Fruit fly (Drosophila melanogaster) whole organism, embryonic: Measurements from ENCODE around the gene Blos4.

ENCODE experiments used
- BtbVII ChIP-seq: fragments of 200-800 bp; sonication (Bioruptor generic); optimal IDR thresholded peaks from 3 replicates; lab custom pipeline; 2017; ENCODE audit warnings: missing biosample characterization, mild to moderate bottlenecking, missing genetic modification characterization
- CG11723 ChIP-seq: fragments of 200-800 bp; sonication (Bioruptor generic); optimal IDR thresholded peaks from 2 replicates; lab custom pipeline; 2017; ENCODE audit warnings: missing biosample characterization, mild to moderate bottlenecking, missing genetic modification characterization
- CG12104 ChIP-seq: fragments of 200-800 bp; sonication (Bioruptor generic); optimal IDR thresholded peaks from 3 replicates; lab custom pipeline; 2016; ENCODE audit warnings: missing biosample characterization, missing genetic modification characterization
- CG12744 ChIP-seq: fragments of 200-800 bp; sonication (Bioruptor generic); optimal IDR thresholded peaks from 2 replicates; lab custom pipeline; 2016; ENCODE audit warnings: missing biosample characterization, missing genetic modification characterization
- CG14014 ChIP-seq: fragments of 200-800 bp; sonication (Bioruptor generic); IDR thresholded peaks from 2 replicates; pipeline ENCODE4 v1.3.6; 2022; ENCODE audit warnings: missing biosample characterization, missing genetic modification characterization
- CG15601 ChIP-seq: fragments of 200-800 bp; sonication (Bioruptor generic); optimal IDR thresholded peaks from 3 replicates; lab custom pipeline; 2019; ENCODE audit warnings: missing biosample characterization, mild to moderate bottlenecking, missing genetic modification characterization, moderate library complexity
- CG1602 ChIP-seq: fragments of 200-800 bp; sonication (Bioruptor generic); optimal IDR thresholded peaks from 3 replicates; lab custom pipeline; 2016; ENCODE audit warnings: missing biosample characterization, missing genetic modification characterization
- CG1603 ChIP-seq: fragments of 200-800 bp; sonication (Bioruptor generic); optimal IDR thresholded peaks from 2 replicates; lab custom pipeline; 2019; ENCODE audit warnings: missing biosample characterization, mild to moderate bottlenecking, missing genetic modification characterization, moderate library complexity
- CG17359 ChIP-seq: fragments of 200-800 bp; sonication (Bioruptor generic); optimal IDR thresholded peaks from 3 replicates; lab custom pipeline; 2018; ENCODE audit warnings: missing biosample characterization, mild to moderate bottlenecking, missing genetic modification characterization, moderate library complexity
- CG17361 ChIP-seq: fragments of 200-800 bp; sonication (Bioruptor generic); IDR thresholded peaks from 3 replicates; pipeline ENCODE4 v1.3.6; 2022; ENCODE audit warnings: missing biosample characterization, missing genetic modification characterization
- CG17829 ChIP-seq: fragments of 200-800 bp; optimal IDR thresholded peaks from 2 replicates; lab custom pipeline; 2019; ENCODE audit warnings: missing biosample characterization, mild to moderate bottlenecking, missing genetic modification characterization, moderate library complexity
- CG18262 ChIP-seq: fragments of 200-800 bp; optimal IDR thresholded peaks from 3 replicates; lab custom pipeline; 2019; ENCODE audit warnings: missing biosample characterization, mild to moderate bottlenecking, missing genetic modification characterization, moderate library complexity
- CG18619 ChIP-seq: fragments of 200-800 bp; sonication (Bioruptor generic); optimal IDR thresholded peaks from 3 replicates; lab custom pipeline; 2017; ENCODE audit warnings: missing biosample characterization, mild to moderate bottlenecking, missing genetic modification characterization
- CG2678 ChIP-seq: fragments of 200-800 bp; sonication (Bioruptor generic); optimal IDR thresholded peaks from 3 replicates; lab custom pipeline; 2019; ENCODE audit warnings: missing biosample characterization, mild to moderate bottlenecking, missing genetic modification characterization, moderate library complexity
- CG30403 ChIP-seq: fragments of 200-800 bp; sonication (Bioruptor generic); optimal IDR thresholded peaks from 3 replicates; lab custom pipeline; 2016; ENCODE audit warnings: missing biosample characterization, missing genetic modification characterization
- CG3065 ChIP-seq: fragments of 200-800 bp; sonication (Bioruptor generic); optimal IDR thresholded peaks from 2 replicates; lab custom pipeline; 2016; ENCODE audit warnings: missing biosample characterization, missing genetic modification characterization
- CG31365 ChIP-seq: fragments of 200-800 bp; sonication (Bioruptor generic); optimal IDR thresholded peaks from 2 replicates; lab custom pipeline; 2018; ENCODE audit warnings: missing biosample characterization, mild to moderate bottlenecking, missing genetic modification characterization
- CG3281 ChIP-seq: fragments of 200-800 bp; sonication (Bioruptor generic); optimal IDR thresholded peaks from 3 replicates; lab custom pipeline; 2017; ENCODE audit warnings: missing biosample characterization, mild to moderate bottlenecking, missing genetic modification characterization
- CG33213 ChIP-seq: fragments of 200-800 bp; sonication (Bioruptor generic); optimal IDR thresholded peaks from 3 replicates; lab custom pipeline; 2016; ENCODE audit warnings: missing biosample characterization, missing genetic modification characterization
- CG4854 ChIP-seq: fragments of 200-800 bp; sonication (Bioruptor generic); optimal IDR thresholded peaks from 2 replicates; lab custom pipeline; 2016; ENCODE audit warnings: missing biosample characterization, missing genetic modification characterization, inconsistent platforms
- CG5180 ChIP-seq: fragments of 200-800 bp; sonication (Bioruptor generic); optimal IDR thresholded peaks from 3 replicates; lab custom pipeline; 2017; ENCODE audit warnings: missing biosample characterization, missing genetic modification characterization, mild to moderate bottlenecking, moderate library complexity, missing genetic modification reagents
- CG7839 ChIP-seq: fragments of 200-800 bp; sonication (Bioruptor generic); optimal IDR thresholded peaks from 3 replicates; lab custom pipeline; 2018; ENCODE audit warnings: missing biosample characterization, mild to moderate bottlenecking, missing genetic modification characterization, moderate library complexity
- CG8359 ChIP-seq: fragments of 200-800 bp; sonication (Bioruptor generic); optimal IDR thresholded peaks from 2 replicates; lab custom pipeline; 2017; ENCODE audit warnings: missing biosample characterization, mild to moderate bottlenecking, missing genetic modification characterization, borderline replicate concordance
- CG8478 ChIP-seq: fragments of >200 bp; optimal IDR thresholded peaks from 2 replicates; lab custom pipeline; 2018
- CG8924 ChIP-seq: fragments of 200-800 bp; optimal IDR thresholded peaks from 3 replicates; lab custom pipeline; 2019; ENCODE audit warnings: missing biosample characterization, mild to moderate bottlenecking, missing genetic modification characterization, moderate library complexity
- CG8944 ChIP-seq: fragments of 200-800 bp; sonication (Bioruptor generic); optimal IDR thresholded peaks from 3 replicates; lab custom pipeline; 2016; ENCODE audit warnings: missing biosample characterization, missing genetic modification characterization
- GATAe ChIP-seq: fragments of 200-800 bp; sonication (Bioruptor generic); conservative IDR thresholded peaks from 2 replicates; pipeline ENCODE4 v1.3.6; 2022; ENCODE audit warnings: missing biosample characterization, missing genetic modification characterization
- Gsc ChIP-seq: fragments of 200-800 bp; sonication (Bioruptor generic); IDR thresholded peaks from 2 replicates; pipeline ENCODE4 v1.3.6; 2022; ENCODE audit warnings: missing biosample characterization, missing genetic modification characterization
- Hand ChIP-seq: fragments of 200-800 bp; sonication (Bioruptor generic); optimal IDR thresholded peaks from 2 replicates; lab custom pipeline; 2017; ENCODE audit warnings: mild to moderate bottlenecking, missing biosample characterization, missing genetic modification reagents, missing genetic modification characterization
- HmgZ ChIP-seq: fragments of 200-800 bp; sonication (Bioruptor generic); optimal IDR thresholded peaks from 2 replicates; lab custom pipeline; 2018; ENCODE audit warnings: missing biosample characterization, mild to moderate bottlenecking, missing genetic modification characterization
- Hmx ChIP-seq: fragments of 200-800 bp; sonication (Bioruptor generic); optimal IDR thresholded peaks from 2 replicates; lab custom pipeline; 2016; ENCODE audit warnings: missing biosample characterization, missing genetic modification characterization
- Lpt ChIP-seq: fragments of >200 bp; optimal IDR thresholded peaks from 2 replicates; lab custom pipeline; 2018; ENCODE audit warnings: missing biosample characterization, missing genetic modification characterization
- Med ChIP-seq: fragments of 200-800 bp; sonication (Bioruptor generic); peaks from one replicate; lab custom pipeline; 2016; ENCODE audit warnings: missing biosample characterization, missing genetic modification characterization, mild to moderate bottlenecking, inconsistent platforms, moderate library complexity
- Nf-YC ChIP-seq: fragments of 200-800 bp; optimal IDR thresholded peaks from 3 replicates; lab custom pipeline; 2019; ENCODE audit warnings: missing biosample characterization, mild to moderate bottlenecking, missing genetic modification characterization, moderate library complexity
- Xbp1 ChIP-seq: fragments of 200-800 bp; sonication (Bioruptor generic); optimal IDR thresholded peaks from 3 replicates; lab custom pipeline; 2016; ENCODE audit warnings: missing biosample characterization, mild to moderate bottlenecking, missing genetic modification characterization
- Xrp1 ChIP-seq: fragments of 200-800 bp; sonication (Bioruptor generic); IDR thresholded peaks from 2 replicates; pipeline ENCODE4 v1.3.6; 2022; ENCODE audit warnings: missing biosample characterization, missing genetic modification characterization
- en ChIP-seq: fragments of 200-800 bp; sonication (Bioruptor generic); optimal IDR thresholded peaks from 2 replicates; lab custom pipeline; 2016; ENCODE audit warnings: missing biosample characterization, missing genetic modification characterization
- gcm ChIP-seq: fragments of 200-800 bp; sonication (Bioruptor generic); optimal IDR thresholded peaks from 2 replicates; lab custom pipeline; 2019; ENCODE audit warnings: missing biosample characterization, mild to moderate bottlenecking, missing genetic modification characterization, moderate library complexity
- gem ChIP-seq: fragments of 200-800 bp; sonication (Bioruptor generic); optimal IDR thresholded peaks from 2 replicates; lab custom pipeline; 2019; ENCODE audit warnings: missing biosample characterization, mild to moderate bottlenecking, missing genetic modification characterization, moderate library complexity
- hth ChIP-seq: fragments of >200 bp; optimal IDR thresholded peaks from 2 replicates; lab custom pipeline; 2017; ENCODE audit warnings: inconsistent platforms
- kni ChIP-seq: fragments of 200-800 bp; sonication (Bioruptor generic); optimal IDR thresholded peaks from 3 replicates; lab custom pipeline; 2017; ENCODE audit warnings: mild to moderate bottlenecking, missing biosample characterization, missing genetic modification reagents, missing genetic modification characterization
- phol ChIP-seq: fragments of 200-800 bp; sonication (Bioruptor generic); optimal IDR thresholded peaks from 3 replicates; lab custom pipeline; 2018; ENCODE audit warnings: missing biosample characterization, mild to moderate bottlenecking, missing genetic modification characterization, moderate library complexity
- pita ChIP-seq: fragments of 200-800 bp; sonication (Bioruptor generic); optimal IDR thresholded peaks from 2 replicates; lab custom pipeline; 2017; ENCODE audit warnings: missing biosample characterization, mild to moderate bottlenecking, missing genetic modification characterization
- psq ChIP-seq: fragments of 200-800 bp; sonication (Bioruptor generic); optimal IDR thresholded peaks from 2 replicates; lab custom pipeline; 2017; ENCODE audit warnings: missing biosample characterization, missing genetic modification characterization
- slbo ChIP-seq: fragments of 200-800 bp; sonication (Bioruptor generic); IDR thresholded peaks from 2 replicates; pipeline ENCODE4 v1.3.6; 2022; ENCODE audit warnings: missing biosample characterization, missing genetic modification characterization
- stc ChIP-seq: fragments of 200-800 bp; sonication (Bioruptor generic); IDR thresholded peaks from 2 replicates; pipeline ENCODE4 v1.3.6; 2022; ENCODE audit warnings: missing biosample characterization, missing genetic modification characterization
- tll ChIP-seq, 2 experiments: fragments of 200-800 bp in 1 of 2; fragments of >200 bp in 1 of 2; sonication (Bioruptor generic) in 1 of 2; optimal IDR thresholded peaks; 2 replicates each; lab custom pipeline; 2017 to 2019; ENCODE audit warnings: missing biosample characterization in 2 of 2, missing genetic modification characterization in 2 of 2, mild to moderate bottlenecking in 1 of 2, moderate library complexity in 1 of 2
- vfl ChIP-seq: fragments of 200-800 bp; sonication (Bioruptor generic); optimal IDR thresholded peaks from 2 replicates; lab custom pipeline; 2016; ENCODE audit warnings: missing biosample characterization, missing genetic modification characterization
- wor ChIP-seq: fragments of 200-800 bp; sonication (Bioruptor generic); IDR thresholded peaks from 2 replicates; pipeline ENCODE4 v1.3.6; 2022; ENCODE audit warnings: missing biosample characterization, missing genetic modification characterization
- zfh1 ChIP-seq: fragments of 200-800 bp; sonication (Bioruptor generic); IDR thresholded peaks from 3 replicates; pipeline ENCODE4 v1.3.6; 2022; ENCODE audit warnings: missing biosample characterization, missing genetic modification characterization

Blos4 gene

DNA sequence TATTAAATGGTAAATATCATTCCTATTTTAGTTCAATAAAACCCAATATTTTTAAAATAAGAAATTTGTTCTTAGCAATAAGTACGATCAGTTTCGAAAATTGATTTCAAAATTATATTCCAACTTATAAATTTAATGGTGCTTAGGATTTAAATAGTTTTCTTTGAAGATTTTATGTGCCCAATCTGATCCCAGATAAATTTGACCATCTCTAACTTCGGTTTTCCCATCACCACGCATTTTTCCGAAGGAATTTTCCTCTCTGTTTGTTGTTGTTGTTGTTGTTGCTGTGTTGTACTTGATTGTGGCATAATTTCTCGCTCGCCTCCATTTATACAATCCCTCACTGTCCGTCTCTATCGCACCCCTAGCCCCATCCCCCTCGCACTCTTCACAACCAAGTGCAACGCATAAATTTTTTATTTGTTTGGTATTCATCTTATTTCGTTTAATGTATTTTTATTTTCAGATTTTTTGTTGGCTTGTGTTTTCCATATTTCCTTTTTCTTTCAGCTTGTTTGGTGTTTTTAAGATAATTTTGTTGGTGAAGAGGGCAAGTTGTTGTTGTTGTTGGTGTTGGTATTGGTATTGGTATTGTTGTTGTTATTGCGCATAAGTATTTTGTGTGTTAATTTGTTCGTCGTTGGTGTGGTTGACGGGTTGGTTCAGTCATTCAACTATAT is 29.1 kb upstream of the Blos4 start (continued):
- TF ChIP-seq Hand (GFP tag; lab: Kevin White, UChicago) (no peak), zfh1 (peak; percentile 65), CG12744 (GFP tag; lab: Kevin White, UChicago) (no peak), CG33213 (no peak), slbo (GFP tag; lab: Robert Waterston, UW) (peak; percentile 29), CG30403 (GFP tag; lab: Kevin White, UChicago) (peak; percentile 24), GATAe (GFP tag; lab: Robert Waterston, UW) (no peak), vfl (GFP tag; lab: Kevin White, UChicago) (no peak), stc (GFP tag; lab: Robert Waterston, UW) (no peak), HmgZ (tag; lab: Kevin White, UChicago) (no peak), CG8944 (GFP tag; lab: Kevin White, UChicago) (no peak), wor (GFP tag; lab: Robert Waterston, UW) (no peak), CG18619 (GFP tag; lab: Kevin White, UChicago) (no peak), kni (GFP tag; lab: Kevin White, UChicago) (peak; percentile 78), CG18262 (peak; percentile 75), Xrp1 (GFP tag; lab: Robert Waterston, UW) (peak; percentile 62; the same call in 1 of the 2 replicates), CG1603 (tag; lab: Kevin White, UChicago) (peak; percentile 20), psq (GFP tag; lab: Kevin White, UChicago) (peak; percentile 57), hth (lab: Kevin White, UChicago) (no peak), CG8478 (lab: Kevin White, UChicago) (no peak), gem (tag; lab: Kevin White, UChicago) (peak; percentile 50), CG3281 (GFP tag; lab: Kevin White, UChicago) (no peak), tll (GFP tag; optimal IDR thresholded peaks at IDR 0.05; lab: Kevin White, UChicago) (peak in 1 of 2 experiments; percentile 27), CG1602 (no peak), CG2678 (tag; lab: Kevin White, UChicago) (peak; percentile 32), CG14014 (GFP tag; lab: Robert Waterston, UW) (peak; percentile 34; the same call in 1 of the 2 replicates), en (GFP tag; lab: Kevin White, UChicago) (no peak), Nf-YC (tag; lab: Kevin White, UChicago) (peak; percentile 29), CG8359 (GFP tag; lab: Kevin White, UChicago) (no peak), CG17359 (tag; lab: Kevin White, UChicago) (peak; percentile 35), CG17361 (GFP tag; lab: Robert Waterston, UW) (peak; percentile 63; the same call in 2 of the 3 replicates), Xbp1 (GFP tag; lab: Kevin White, UChicago) (no peak), CG12104 (GFP tag; lab: Kevin White, UChicago) (peak; percentile 32), CG8924 (tag; lab: Kevin White, UChicago) (peak; percentile 80), CG7839 (tag; lab: Kevin White, UChicago) (peak; percentile 27)

DNA sequence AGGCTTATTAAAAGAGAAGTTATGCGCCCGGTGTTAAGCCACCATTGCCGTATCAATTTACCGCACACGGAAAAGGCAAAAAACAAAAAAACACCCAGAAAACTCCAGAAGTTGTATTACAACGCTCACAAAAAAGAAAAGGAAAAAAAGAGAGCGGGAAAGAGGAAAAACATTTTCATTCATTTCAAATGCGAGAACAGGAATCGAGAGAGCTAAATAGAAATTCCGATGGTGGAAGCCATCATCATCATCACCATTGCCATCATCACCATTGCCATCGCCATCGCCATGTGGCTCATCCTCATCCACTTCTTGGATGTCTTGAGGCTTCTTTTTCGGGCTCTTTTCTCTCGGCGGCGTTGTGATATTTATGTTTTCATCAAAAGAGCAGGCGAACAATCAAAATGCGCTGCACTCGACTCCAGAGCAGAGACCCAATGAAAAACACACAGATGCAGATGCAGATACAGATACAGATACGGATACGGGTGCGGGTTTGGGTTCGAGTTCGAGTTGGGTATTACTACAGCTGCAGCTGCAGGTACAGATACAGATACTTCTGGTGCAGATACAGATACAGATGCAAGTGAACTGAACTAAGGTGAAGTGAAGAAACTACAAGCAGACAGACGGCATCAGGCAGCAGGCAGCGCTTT is 27.6 kb upstream of the Blos4 start:
- no peak for TF ChIP-seq pita (GFP tag; lab: Kevin White, UChicago)
- no peak for TF ChIP-seq CG17829 (tag; lab: Kevin White, UChicago)
- TF ChIP-seq CG5180 (GFP tag; lab: Kevin White, UChicago), result peak; percentile 79
- TF ChIP-seq Hmx (GFP tag; lab: Kevin White, UChicago), result no peak
- TF ChIP-seq CG4854 (GFP tag; lab: Kevin White, UChicago), result no peak
- TF ChIP-seq psq (GFP tag; lab: Kevin White, UChicago), result no peak
- TF ChIP-seq Gsc (GFP tag; lab: Robert Waterston, UW), result no peak
- no peak for TF ChIP-seq CG31365 (tag; lab: Kevin White, UChicago)
- no peak for TF ChIP-seq CG11723 (GFP tag; lab: Kevin White, UChicago)
- TF ChIP-seq Lpt, result peak; percentile 2
- TF ChIP-seq gcm, result peak; percentile 63
- TF ChIP-seq CG3065 (GFP tag; lab: Kevin White, UChicago), result no peak
- TF ChIP-seq phol (tag; lab: Kevin White, UChicago), result no peak
- no peak for TF ChIP-seq BtbVII (GFP tag; lab: Kevin White, UChicago)
- TF ChIP-seq Med (GFP tag; lab: Kevin White, UChicago), result peak; percentile 70
- peak; percentile 5 for TF ChIP-seq CG15601 (tag; lab: Kevin White, UChicago)
